Worm (Caenorhabditis elegans): ENCODE data around the gene dpf-5.

The dpf-5 gene

DNA sequence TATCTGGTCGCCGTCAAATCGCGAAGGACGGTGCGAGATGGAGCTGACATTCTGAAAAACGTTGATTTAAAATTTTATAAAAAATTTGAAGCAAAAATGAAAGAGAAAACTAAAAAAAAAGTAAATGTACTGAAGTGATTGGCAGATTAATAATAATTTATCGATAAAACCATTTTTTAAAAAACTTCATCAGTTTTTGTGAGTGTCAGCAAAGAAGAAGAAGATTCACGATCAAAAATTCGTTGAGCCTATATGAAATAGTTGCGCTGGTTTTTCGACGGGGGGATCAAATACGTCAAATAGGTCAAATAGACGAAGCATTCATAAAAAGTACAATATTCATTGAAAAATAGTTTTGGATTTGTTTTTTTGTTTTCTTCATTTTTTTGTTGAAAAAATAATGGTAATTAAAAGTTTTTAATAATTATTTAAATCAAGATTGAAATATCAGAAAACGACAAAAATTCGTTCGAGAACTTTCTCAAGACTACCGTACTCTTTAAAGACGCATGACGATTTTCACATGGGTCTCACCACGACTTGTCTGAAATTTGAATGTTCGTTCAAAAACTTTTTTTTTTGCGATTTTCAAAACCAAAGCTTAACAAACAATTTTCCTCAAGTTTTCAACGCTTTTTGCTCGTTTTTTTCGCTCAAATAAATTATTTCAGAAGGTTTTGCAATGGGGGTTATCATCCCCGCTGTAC, 45.9 kb downstream of the dpf-5 start, which contains the start of the genes memi-1 and cyp-31A3 (continued):
- TF ChIP-seq ahr-1 (tag; optimal IDR thresholded peaks at IDR 0.05): no peak

DNA sequence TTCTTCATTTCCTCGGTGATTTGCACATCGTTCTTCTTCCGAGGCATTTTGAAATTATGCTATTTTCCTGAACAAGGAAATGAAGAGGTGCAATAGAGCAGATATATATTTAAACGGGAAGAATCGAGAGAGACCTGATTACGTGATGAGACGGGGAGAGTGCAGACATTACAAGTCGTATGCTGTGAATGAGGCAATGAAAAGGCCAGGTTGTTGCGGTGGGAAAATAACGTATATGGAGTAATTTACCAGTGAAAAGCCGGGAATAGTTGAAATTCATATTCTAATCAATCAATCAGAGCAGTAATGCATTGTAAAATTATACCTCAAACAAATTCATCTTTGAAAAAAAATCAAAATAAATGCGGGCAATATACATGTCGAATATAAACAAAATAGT, 47.7 kb downstream of the dpf-5 start, which contains the start of gene Y17G9B.8:
Gene Y17G9B.8, minus strand, starts transcription at position 182 of the 400 bp plus-strand sequence.
- TF ChIP-seq unc-3 (GFP tag; conservative IDR thresholded peaks at IDR 0.05): no peak
- TF ChIP-seq unc-3 (tag; optimal IDR thresholded peaks at IDR 0.05): no peak
- no peak for TF ChIP-seq lin-11 (tag; optimal IDR thresholded peaks at IDR 0.05)
- no peak for TF ChIP-seq nhr-232 (tag; optimal IDR thresholded peaks at IDR 0.05)
- TF ChIP-seq hlh-30 (tag; optimal IDR thresholded peaks at IDR 0.05; ENCODE audit: insufficient read depth): no peak
- TF ChIP-seq C08G9.2 (tag; optimal IDR thresholded peaks at IDR 0.05): no peak
- TF ChIP-seq fkh-10 (GFP tag; optimal IDR thresholded peaks at IDR 0.05): no peak
- TF ChIP-seq ztf-16 (tag; optimal IDR thresholded peaks at IDR 0.05): no peak
- no peak for TF ChIP-seq C38D4.7 (GFP tag; optimal IDR thresholded peaks at IDR 0.05)
- no peak for TF ChIP-seq ahr-1 (tag; optimal IDR thresholded peaks at IDR 0.05)

DNA sequence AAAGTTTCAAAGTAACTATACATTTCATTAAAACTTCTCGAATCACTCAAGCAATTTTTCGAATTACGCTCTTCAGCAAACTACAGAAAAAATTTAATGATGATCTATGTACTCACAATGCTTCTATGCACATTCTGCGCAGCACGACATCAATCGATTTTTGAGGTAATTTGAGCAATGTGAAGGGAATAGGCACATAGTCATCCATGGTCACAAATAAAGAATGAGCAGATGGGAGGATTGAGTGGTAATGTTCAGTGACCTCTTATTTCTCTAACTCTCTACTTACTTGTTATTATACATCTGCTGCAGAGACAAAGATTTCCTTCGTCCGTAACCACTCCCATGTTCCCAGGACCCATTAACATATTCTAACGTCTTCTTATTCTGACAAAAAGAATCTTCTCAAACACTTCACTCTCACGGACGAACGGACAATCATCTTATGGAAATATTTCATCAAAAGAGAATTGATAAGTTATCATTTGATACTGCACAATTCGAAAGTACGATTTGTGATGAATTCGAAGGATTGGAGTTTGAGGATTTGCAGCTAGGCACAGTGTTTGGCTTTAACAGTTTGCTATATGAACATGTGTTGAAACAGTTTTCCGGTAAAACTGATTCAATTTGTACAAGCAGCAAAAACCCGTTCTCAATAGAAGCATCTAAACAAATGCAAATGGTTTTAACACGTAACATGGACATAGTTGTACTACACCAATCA, 50.3 kb downstream of the dpf-5 start, which contains the start of the genes fbxb-77 and Y17G9B.11:
Gene fbxb-77, minus strand, starts transcription at position 229 of the 727 bp plus-strand sequence.
Gene Y17G9B.11, plus strand, starts transcription at position 677 of the 727 bp plus-strand sequence.
- TF ChIP-seq ceh-31 (tag; optimal IDR thresholded peaks at IDR 0.05): no peak
- no peak for TF ChIP-seq pros-1 (tag; optimal IDR thresholded peaks at IDR 0.05)
- TF ChIP-seq eyg-1 (tag; optimal IDR thresholded peaks at IDR 0.05): no peak
- TF ChIP-seq nhr-232 (tag; optimal IDR thresholded peaks at IDR 0.05): no peak
- TF ChIP-seq hlh-30 (tag; optimal IDR thresholded peaks at IDR 0.05; ENCODE audit: insufficient read depth): no peak
- no peak for TF ChIP-seq ahr-1 (tag; optimal IDR thresholded peaks at IDR 0.05)
- TF ChIP-seq pat-9 (tag; optimal IDR thresholded peaks at IDR 0.05): no peak
- no peak for TF ChIP-seq hlh-6 (tag; optimal IDR thresholded peaks at IDR 0.05)
- no peak for TF ChIP-seq ceh-30 (tag; optimal IDR thresholded peaks at IDR 0.05)
- peak; percentile 61 for TF ChIP-seq ceh-34 (tag; optimal IDR thresholded peaks at IDR 0.05)
- TF ChIP-seq ceh-45 (GFP tag; IDR thresholded peaks at IDR 0.05): no peak
- TF ChIP-seq ref-2 (tag; optimal IDR thresholded peaks at IDR 0.05): peak; percentile 34
- peak; percentile 44 for TF ChIP-seq ceh-48 (tag; optimal IDR thresholded peaks at IDR 0.05)
- TF ChIP-seq sdc-2 (tag; optimal IDR thresholded peaks at IDR 0.05): no peak
- TF ChIP-seq unc-3 (GFP tag; conservative IDR thresholded peaks at IDR 0.05): no peak
- TF ChIP-seq unc-3 (tag; optimal IDR thresholded peaks at IDR 0.05): no peak
- TF ChIP-seq C08G9.2 (tag; optimal IDR thresholded peaks at IDR 0.05): no peak
- TF ChIP-seq fkh-10 (GFP tag; optimal IDR thresholded peaks at IDR 0.05): no peak
- TF ChIP-seq dmd-4 (tag; optimal IDR thresholded peaks at IDR 0.05; ENCODE audit: borderline replicate concordance): no peak
- no peak for TF ChIP-seq ets-4 (tag; optimal IDR thresholded peaks at IDR 0.05)
- no peak for TF ChIP-seq nfya-1 (tag; optimal IDR thresholded peaks at IDR 0.05)

All from whole organism, late embryonic.